Worm (Caenorhabditis elegans) whole organism, L4/young adult: ENCODE data around the gene mtss-1.

Experiments used
- W03F9.2 ChIP-seq: fragments of 150-350 bp; optimal IDR thresholded peaks from 2 replicates; lab custom pipeline; 2014; ENCODE audit warnings: missing biosample characterization, missing genetic modification characterization
- dao-5 ChIP-seq: sonication (generic microtip); optimal IDR thresholded peaks from 2 replicates; lab custom pipeline; 2016; ENCODE audit warnings: missing genotype, missing genetic modification characterization, moderate library complexity, missing compliant biosample characterization
- him-1 ChIP-seq: sonication (generic microtip); optimal IDR thresholded peaks from 2 replicates; lab custom pipeline; 2016; ENCODE audit warnings: missing genotype, missing genetic modification reagents, missing genetic modification characterization, missing compliant biosample characterization

The mtss-1 gene

DNA sequence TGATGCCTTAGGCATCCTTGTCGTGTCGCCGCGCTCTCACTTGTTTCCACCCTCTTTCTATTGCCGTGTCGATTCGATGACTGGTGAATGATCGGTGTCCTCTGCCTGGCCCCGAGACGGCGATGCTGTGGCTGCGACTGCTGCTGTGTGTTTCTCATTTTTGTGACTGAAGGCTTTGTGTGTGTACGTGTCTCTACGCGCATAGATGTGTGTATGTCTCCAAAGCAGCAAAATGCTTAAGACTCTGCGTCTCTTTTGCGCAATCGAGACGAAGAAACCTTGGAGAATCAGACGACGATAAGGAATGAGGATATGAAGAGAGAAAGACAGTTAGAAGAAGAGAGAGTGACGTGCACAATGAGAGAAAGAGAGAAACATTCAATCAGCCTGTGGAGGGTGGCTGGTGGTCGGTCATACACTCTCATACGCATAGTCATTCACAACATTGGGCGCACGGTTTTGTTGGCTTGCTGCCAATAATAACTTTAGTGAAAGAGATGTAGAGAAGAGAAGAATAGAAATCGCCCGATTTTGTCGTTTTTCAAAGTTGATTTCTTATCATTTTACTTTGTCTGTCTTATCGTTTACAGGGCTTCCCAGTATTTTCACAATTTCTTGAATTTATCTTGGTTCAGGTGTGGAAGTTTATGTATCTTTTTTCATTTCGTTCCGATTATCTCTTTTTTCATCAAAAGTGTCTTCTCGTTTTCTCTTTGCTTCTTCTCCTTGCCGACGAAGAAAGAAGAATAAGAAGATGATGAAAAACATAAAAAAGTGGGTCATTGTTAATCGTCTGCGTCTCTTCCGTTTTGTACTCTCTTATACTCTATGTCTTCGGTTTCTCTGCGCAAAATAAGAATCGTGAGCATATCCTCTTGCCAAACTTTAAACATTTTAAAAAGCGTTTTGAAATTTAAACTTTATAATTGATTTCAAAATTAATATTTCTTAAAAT, 34.0 kb downstream of the mtss-1 start:
- peak; percentile 56 for TF ChIP-seq him-1 (tag; lab: Kevin White, UChicago)
- TF ChIP-seq dao-5, result peak; percentile 55
- peak; percentile 66 for TF ChIP-seq W03F9.2 (tag; lab: Kevin White, UChicago)

DNA sequence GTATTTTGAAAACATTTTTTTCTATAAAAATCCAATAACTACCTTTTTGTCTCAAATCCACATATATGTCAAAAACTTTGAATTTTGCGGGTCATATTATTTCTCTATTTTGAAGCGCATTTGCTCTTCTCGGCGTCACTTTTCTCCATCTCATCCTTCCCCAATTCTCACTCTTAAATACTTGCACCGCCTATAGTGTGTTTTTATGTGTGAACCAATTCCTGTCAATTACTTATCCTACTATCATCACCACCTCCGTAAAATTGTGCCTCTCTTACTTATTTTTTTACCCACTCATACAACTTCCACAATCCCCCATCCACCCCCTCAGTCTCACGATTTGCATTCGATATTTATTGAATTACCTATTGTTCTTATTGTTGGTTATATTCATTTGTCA, 37.7 kb downstream of the mtss-1 start:
- no peak for TF ChIP-seq him-1 (tag; lab: Kevin White, UChicago)

DNA sequence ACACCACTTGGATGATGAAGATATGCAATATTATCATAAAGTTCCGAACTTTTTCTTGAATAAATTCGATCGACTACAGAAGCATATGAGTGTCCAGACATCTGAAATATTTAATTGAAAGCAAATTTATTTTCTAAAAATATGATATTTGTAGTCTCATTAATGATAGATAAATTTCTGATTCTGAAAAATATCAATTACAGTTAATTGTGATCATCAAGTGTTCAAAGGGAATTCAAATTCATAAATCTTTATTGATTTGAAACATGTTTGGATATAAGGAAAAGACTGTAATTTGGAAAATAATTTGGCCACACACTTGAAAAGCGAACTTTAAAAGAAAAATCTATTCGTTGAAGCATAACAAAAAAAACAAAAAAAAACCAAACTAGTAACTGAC, 39.1 kb downstream of the mtss-1 start, which contains the start of gene F54F2.7:
F54F2.7 (minus strand) TSS at position 101 of the 400 bp plus-strand sequence.
- no peak for TF ChIP-seq him-1 (tag; lab: Kevin White, UChicago)
- TF ChIP-seq W03F9.2 (tag; lab: Kevin White, UChicago), result no peak
- TF ChIP-seq dao-5, result no peak

DNA sequence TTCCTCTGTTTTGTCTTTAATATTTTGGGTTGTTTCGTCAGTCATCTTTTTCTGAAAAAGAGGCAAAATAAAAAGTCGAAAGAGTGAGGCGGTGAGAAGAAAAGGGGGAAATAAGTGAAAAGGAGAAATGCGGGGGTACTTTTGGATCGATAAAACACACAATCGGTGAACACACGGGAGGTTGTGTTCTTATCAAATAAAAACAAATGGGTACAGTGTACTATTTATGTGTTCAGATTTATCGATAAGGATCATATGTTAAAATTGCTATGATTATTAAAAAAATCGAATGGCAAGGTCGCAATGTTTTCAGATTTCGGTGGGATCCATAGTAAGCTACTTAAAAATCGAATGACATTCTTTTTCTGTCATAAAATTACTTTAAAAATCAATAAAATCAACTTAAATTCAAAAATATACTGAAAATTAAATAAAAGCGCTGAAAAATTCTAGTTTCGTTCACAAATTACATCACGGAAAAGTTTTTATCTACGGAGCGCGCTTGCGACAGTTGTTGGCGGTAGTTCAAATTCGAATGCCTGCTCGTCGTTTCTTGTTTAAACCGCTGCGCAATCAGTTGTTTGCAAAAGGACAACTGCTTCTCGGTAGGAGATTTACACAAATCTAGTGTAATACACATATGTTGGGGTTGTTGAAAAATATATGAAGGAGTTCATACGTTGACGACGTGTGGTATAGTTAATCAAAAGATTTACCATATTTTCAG, 41.3 kb downstream of the mtss-1 start, which contains the start of gene prx-19:
prx-19 (minus strand) TSS at position 51 of the 727 bp plus-strand sequence.
- TF ChIP-seq him-1 (tag; lab: Kevin White, UChicago) (no peak), dao-5 (no peak), W03F9.2 (tag; lab: Kevin White, UChicago) (no peak)

DNA sequence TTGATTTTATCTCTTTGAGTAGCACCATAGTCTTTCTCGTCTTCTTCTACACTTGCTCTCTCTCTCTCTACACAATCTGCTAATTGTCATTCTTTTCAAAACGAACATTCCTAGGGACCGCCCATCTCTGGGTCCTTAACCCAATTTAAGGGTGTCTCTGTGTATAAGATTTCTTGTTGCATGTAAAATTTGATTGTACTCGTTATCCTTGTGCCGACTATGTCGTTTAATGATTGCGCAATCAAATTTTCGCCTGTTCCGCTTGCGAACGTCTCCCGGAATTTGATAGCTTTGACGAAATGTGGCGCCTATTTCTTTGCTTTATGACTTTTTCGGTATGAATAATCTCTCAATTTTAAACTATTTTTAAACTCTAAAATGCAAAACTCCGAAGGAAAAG, 43.0 kb downstream of the mtss-1 start:
- no peak for TF ChIP-seq W03F9.2 (tag; lab: Kevin White, UChicago)
- TF ChIP-seq dao-5, result no peak
- TF ChIP-seq him-1 (tag; lab: Kevin White, UChicago), result no peak

DNA sequence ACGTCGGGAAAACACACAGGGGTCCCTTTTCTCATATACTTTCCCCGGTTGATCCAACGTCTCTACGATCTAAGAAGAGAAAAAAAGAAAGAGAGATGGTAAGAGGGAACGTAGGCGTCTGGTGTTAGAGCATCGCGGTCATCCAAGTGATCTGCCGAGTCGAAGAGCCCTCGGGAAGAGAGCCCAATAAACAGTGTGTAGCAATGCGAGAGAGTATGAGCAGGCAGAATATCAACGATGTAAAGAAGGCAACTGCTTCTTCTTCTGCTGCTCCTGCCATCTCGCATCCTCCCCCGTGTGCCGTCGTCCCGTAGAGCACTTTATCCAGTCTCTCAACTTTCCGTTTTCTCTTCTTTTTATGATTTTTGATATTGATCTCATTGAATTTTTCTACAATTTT, 47.6 kb downstream of the mtss-1 start:
- no peak for TF ChIP-seq W03F9.2 (tag; lab: Kevin White, UChicago)
- no peak for TF ChIP-seq dao-5
- TF ChIP-seq him-1 (tag; lab: Kevin White, UChicago), result no peak

DNA sequence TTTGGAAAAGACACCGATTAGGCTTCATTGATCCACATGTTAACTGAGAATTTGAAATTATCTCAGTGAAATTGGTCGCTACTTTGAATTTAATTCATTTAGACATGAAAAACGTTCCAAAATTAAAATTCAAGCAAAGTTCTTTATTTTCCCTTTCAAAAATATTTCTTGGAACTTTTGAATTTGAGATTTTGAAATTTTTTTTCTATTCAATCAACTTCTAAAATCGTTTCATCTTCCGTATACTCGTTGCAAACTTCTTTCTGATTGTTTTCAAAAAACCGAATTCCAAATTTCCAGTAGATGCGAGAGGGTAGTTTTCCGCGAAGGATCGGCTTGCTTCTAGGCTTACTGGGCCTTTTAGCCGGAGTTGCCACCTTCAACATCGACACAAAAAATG, 50.5 kb downstream of the mtss-1 start, which contains the start of gene pat-2:
pat-2 (plus strand) TSS at position 301 of the 400 bp plus-strand sequence.
- TF ChIP-seq W03F9.2 (tag; lab: Kevin White, UChicago) (no peak), him-1 (tag; lab: Kevin White, UChicago) (no peak), dao-5 (no peak)
